Fruit fly (Drosophila melanogaster) whole organism: ENCODE data around the gene wus.
A peak's percentile ranks its signal among the peaks of the same experiment; 100 is the strongest.

Source experiments
- CG8478 ChIP-seq: fragments of >200 bp; optimal IDR thresholded peaks from 2 replicates; lab custom pipeline; 2018; ENCODE audit warnings: inconsistent platforms
- Dll ChIP-seq: fragments of >200 bp; optimal IDR thresholded peaks from 2 replicates; lab custom pipeline; 2017
- EcR ChIP-seq, 2 experiments: fragments of >200 bp; optimal IDR thresholded peaks; 2 replicates each; lab custom pipeline; 2017; ENCODE audit warnings: missing biosample characterization in 2 of 2, missing genetic modification characterization in 2 of 2, missing genetic modification reagents in 2 of 2
- pan ChIP-seq: fragments of >200 bp; optimal IDR thresholded peaks from 2 replicates; lab custom pipeline; 2017
- psq ChIP-seq: fragments of >200 bp; optimal IDR thresholded peaks from 2 replicates; lab custom pipeline; 2017
- usp ChIP-seq: fragments of >200 bp; optimal IDR thresholded peaks from 2 replicates; lab custom pipeline; 2017; ENCODE audit warnings: missing biosample characterization, missing genetic modification characterization, mixed read lengths

The wus gene

dm6 chrX:16940426-16941058 lies at the start of gene wus:
TSS of gene wus (minus strand) at chrX:16940873.
- no peak for TF ChIP-seq pan (lab: Kevin White, UChicago)
- no peak for TF ChIP-seq psq (lab: Kevin White, UChicago)
- TF ChIP-seq Dll (lab: Kevin White, UChicago): no peak
- TF ChIP-seq usp (GFP tag; lab: Kevin White, UChicago): no peak
- no peak for TF ChIP-seq CG8478 (lab: Kevin White, UChicago)
- TF ChIP-seq EcR (GFP tag; optimal IDR thresholded peaks at IDR 0.05; lab: Kevin White, UChicago): no peak

- TF ChIP-seq usp (GFP tag; lab: Kevin White, UChicago) (no peak), CG8478 (lab: Kevin White, UChicago) (no peak)
Observed at dm6 chrX:16986928-16987327, 46.3 kb upstream of the wus start.

- no peak for TF ChIP-seq CG8478 (lab: Kevin White, UChicago)
- no peak for TF ChIP-seq psq (lab: Kevin White, UChicago)
- no peak for TF ChIP-seq EcR (GFP tag; optimal IDR thresholded peaks at IDR 0.05; lab: Kevin White, UChicago)
- no peak for TF ChIP-seq usp (GFP tag; lab: Kevin White, UChicago)
- TF ChIP-seq Dll (lab: Kevin White, UChicago): no peak
- TF ChIP-seq pan (lab: Kevin White, UChicago): no peak
Observed at dm6 chrX:16968148-16968823, 27.6 kb upstream of the wus start, which contains the start of gene Ubr1. TSS of gene Ubr1 (minus strand) at chrX:16968679.

dm6 chrX:16967415-16967814 lies 26.7 kb upstream of the wus start:
- TF ChIP-seq EcR (GFP tag; optimal IDR thresholded peaks at IDR 0.05; lab: Kevin White, UChicago) (no peak), Dll (lab: Kevin White, UChicago) (no peak), usp (GFP tag; lab: Kevin White, UChicago) (no peak), CG8478 (lab: Kevin White, UChicago) (no peak), psq (lab: Kevin White, UChicago) (no peak), pan (lab: Kevin White, UChicago) (no peak)

dm6 chrX:16966532-16966931 lies 25.9 kb upstream of the wus start:
- TF ChIP-seq EcR (GFP tag; optimal IDR thresholded peaks at IDR 0.05; lab: Kevin White, UChicago): no peak
- no peak for TF ChIP-seq Dll (lab: Kevin White, UChicago)
- TF ChIP-seq CG8478 (lab: Kevin White, UChicago): no peak
- no peak for TF ChIP-seq usp (GFP tag; lab: Kevin White, UChicago)
- TF ChIP-seq psq (lab: Kevin White, UChicago): no peak

- TF ChIP-seq psq (lab: Kevin White, UChicago): no peak
- no peak for TF ChIP-seq CG8478 (lab: Kevin White, UChicago)
- no peak for TF ChIP-seq usp (GFP tag; lab: Kevin White, UChicago)
- no peak for TF ChIP-seq pan (lab: Kevin White, UChicago)
- TF ChIP-seq Dll (lab: Kevin White, UChicago): no peak
- TF ChIP-seq EcR (GFP tag; optimal IDR thresholded peaks at IDR 0.05; lab: Kevin White, UChicago): no peak
Observed at dm6 chrX:16948371-16948770, 7.7 kb upstream of the wus start, which contains the start of gene CG13000. TSS of gene CG13000 (minus strand) at chrX:16948471.

dm6 chrX:16946604-16947003 lies 5.9 kb upstream of the wus start:
- TF ChIP-seq EcR (GFP tag; optimal IDR thresholded peaks at IDR 0.05; lab: Kevin White, UChicago) (no peak), Dll (lab: Kevin White, UChicago) (no peak), pan (lab: Kevin White, UChicago) (no peak), psq (lab: Kevin White, UChicago) (no peak), usp (GFP tag; lab: Kevin White, UChicago) (no peak), CG8478 (lab: Kevin White, UChicago) (no peak)

- TF ChIP-seq pan (lab: Kevin White, UChicago): no peak
- no peak for TF ChIP-seq Dll (lab: Kevin White, UChicago)
- no peak for TF ChIP-seq CG8478 (lab: Kevin White, UChicago)
- no peak for TF ChIP-seq psq (lab: Kevin White, UChicago)
- TF ChIP-seq EcR (GFP tag; optimal IDR thresholded peaks at IDR 0.05; lab: Kevin White, UChicago): no peak
- no peak for TF ChIP-seq usp (GFP tag; lab: Kevin White, UChicago)
Observed at dm6 chrX:16945414-16945813, 4.7 kb upstream of the wus start.

dm6 chrX:16944049-16944532 lies 3.4 kb upstream of the wus start:
- TF ChIP-seq psq (lab: Kevin White, UChicago): no peak
- TF ChIP-seq CG8478 (lab: Kevin White, UChicago): no peak
- no peak for TF ChIP-seq Dll (lab: Kevin White, UChicago)
- TF ChIP-seq EcR (GFP tag; optimal IDR thresholded peaks at IDR 0.05; lab: Kevin White, UChicago): no peak
- TF ChIP-seq pan (lab: Kevin White, UChicago): no peak
- no peak for TF ChIP-seq usp (GFP tag; lab: Kevin White, UChicago)

- TF ChIP-seq EcR (GFP tag; optimal IDR thresholded peaks at IDR 0.05; lab: Kevin White, UChicago): no peak
- TF ChIP-seq pan (lab: Kevin White, UChicago): no peak
- no peak for TF ChIP-seq psq (lab: Kevin White, UChicago)
- peak; percentile 33 for TF ChIP-seq CG8478 (lab: Kevin White, UChicago)
- TF ChIP-seq usp (GFP tag; lab: Kevin White, UChicago): no peak
- no peak for TF ChIP-seq Dll (lab: Kevin White, UChicago)
Observed at dm6 chrX:16943515-16943850, 2.8 kb upstream of the wus start.
